Worm (Caenorhabditis elegans): ENCODE data around the gene col-120.

DNA sequence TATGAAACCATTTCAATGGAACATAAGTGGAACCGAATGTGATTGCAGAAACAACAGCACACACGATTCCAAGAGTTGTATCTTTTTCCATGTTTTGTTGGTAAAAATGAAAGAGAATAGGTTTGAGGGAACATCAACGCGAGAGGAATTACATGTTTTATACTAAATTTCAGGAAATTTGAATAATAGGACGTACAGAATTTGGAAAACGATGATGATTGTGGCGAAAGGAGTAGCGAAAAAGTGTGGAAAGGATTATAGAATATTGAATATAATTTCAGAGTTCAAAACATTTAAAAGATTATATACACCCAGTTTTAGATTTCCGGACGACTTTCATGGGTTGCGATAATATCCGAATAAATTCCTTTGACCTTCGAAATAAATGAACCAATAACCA lies 47.4 kb upstream of the col-120 start, which contains the start of gene F49C12.6:
- TF ChIP-seq nhr-76 (tag; optimal IDR thresholded peaks at IDR 0.05) (no peak), blmp-1 (tag; optimal IDR thresholded peaks at IDR 0.05) (no peak), fkh-4 (tag; optimal IDR thresholded peaks at IDR 0.05; ENCODE audit: borderline replicate concordance) (no peak)
